Fruit fly (Drosophila melanogaster) whole organism, prepupa: ENCODE data around the gene Tmc.

ENCODE experiments used
- Blimp-1 ChIP-seq: fragments of 200-800 bp; sonication (Bioruptor generic); optimal IDR thresholded peaks from 3 replicates; lab custom pipeline; 2017; ENCODE audit warnings: missing biosample characterization, missing genetic modification characterization, mild to moderate bottlenecking, moderate library complexity, missing genetic modification reagents
- CG10631 ChIP-seq: fragments of 200-800 bp; sonication (Bioruptor generic); optimal IDR thresholded peaks from 2 replicates; lab custom pipeline; 2016; ENCODE audit warnings: missing biosample characterization, missing genetic modification characterization
- CG10669 ChIP-seq: fragments of 200-800 bp; sonication (Bioruptor generic); optimal IDR thresholded peaks from 3 replicates; lab custom pipeline; 2018; ENCODE audit warnings: missing biosample characterization, mild to moderate bottlenecking, missing genetic modification characterization, moderate library complexity
- CG11294 ChIP-seq: fragments of 200-800 bp; sonication (Bioruptor generic); IDR thresholded peaks from 2 replicates; pipeline ENCODE4 v1.3.6; 2022; ENCODE audit warnings: missing biosample characterization, missing genetic modification characterization
- CG11762 ChIP-seq: fragments of 200-800 bp; sonication (Bioruptor generic); optimal IDR thresholded peaks from 3 replicates; lab custom pipeline; 2016; ENCODE audit warnings: missing biosample characterization, missing genetic modification characterization; ENCODE audit not compliant: insufficient read depth
- CG11902 ChIP-seq: fragments of 200-800 bp; sonication (Bioruptor generic); optimal IDR thresholded peaks from 3 replicates; lab custom pipeline; 2016; ENCODE audit warnings: missing biosample characterization, missing genetic modification characterization
- CG15336 ChIP-seq: fragments of 200-800 bp; sonication (Bioruptor generic); IDR thresholded peaks from 2 replicates; pipeline ENCODE4 v1.3.6; 2022; ENCODE audit warnings: missing biosample characterization, missing genetic modification characterization
- CG16779 ChIP-seq: fragments of 200-800 bp; sonication (Bioruptor generic); optimal IDR thresholded peaks from 3 replicates; lab custom pipeline; 2017; ENCODE audit warnings: missing biosample characterization, mild to moderate bottlenecking, missing genetic modification characterization
- CG3032 ChIP-seq: fragments of 200-800 bp; optimal IDR thresholded peaks from 2 replicates; lab custom pipeline; 2019; ENCODE audit warnings: missing biosample characterization, mild to moderate bottlenecking, missing genetic modification characterization, moderate library complexity
- CG31627 ChIP-seq: fragments of 200-800 bp; sonication (Bioruptor generic); optimal IDR thresholded peaks from 3 replicates; lab custom pipeline; 2016; ENCODE audit warnings: missing biosample characterization, missing genetic modification characterization
- CG34406 ChIP-seq: fragments of 200-800 bp; sonication (Bioruptor generic); optimal IDR thresholded peaks from 3 replicates; lab custom pipeline; 2016; ENCODE audit warnings: missing biosample characterization, missing genetic modification characterization
- CG6276 ChIP-seq: fragments of 200-800 bp; sonication (Bioruptor generic); optimal IDR thresholded peaks from 2 replicates; lab custom pipeline; 2017; ENCODE audit warnings: missing biosample characterization, mild to moderate bottlenecking, missing genetic modification characterization
- CG6792 ChIP-seq: fragments of 200-800 bp; sonication (Bioruptor generic); optimal IDR thresholded peaks from 3 replicates; lab custom pipeline; 2016; ENCODE audit warnings: missing biosample characterization, missing genetic modification characterization
- CG6808 ChIP-seq: fragments of 200-800 bp; sonication (Bioruptor generic); optimal IDR thresholded peaks from 3 replicates; lab custom pipeline; 2017; ENCODE audit warnings: missing biosample characterization, missing genetic modification characterization, mild to moderate bottlenecking, moderate library complexity, missing genetic modification reagents
- CG6854 ChIP-seq: fragments of 200-800 bp; sonication (Bioruptor generic); optimal IDR thresholded peaks from 2 replicates; lab custom pipeline; 2017; ENCODE audit warnings: missing biosample characterization, mild to moderate bottlenecking, missing genetic modification characterization
- CG7368 ChIP-seq: fragments of 200-800 bp; sonication (Bioruptor generic); optimal IDR thresholded peaks from 3 replicates; lab custom pipeline; 2016; ENCODE audit warnings: missing biosample characterization, missing genetic modification characterization
- CG8119 ChIP-seq: fragments of 200-800 bp; sonication (Bioruptor generic); IDR thresholded peaks from 3 replicates; pipeline ENCODE4 v1.3.6; 2022; ENCODE audit warnings: missing biosample characterization, missing genetic modification characterization
- CG8319 ChIP-seq: fragments of 200-800 bp; sonication (Bioruptor generic); optimal IDR thresholded peaks from 3 replicates; lab custom pipeline; 2016; ENCODE audit warnings: missing biosample characterization, missing genetic modification characterization
- CG8632 ChIP-seq: fragments of 200-800 bp; sonication (Bioruptor generic); optimal IDR thresholded peaks from 3 replicates; lab custom pipeline; 2016; ENCODE audit warnings: missing biosample characterization, missing genetic modification characterization
- CG9139 ChIP-seq: fragments of 200-800 bp; sonication (Bioruptor generic); optimal IDR thresholded peaks from 3 replicates; lab custom pipeline; 2017; ENCODE audit warnings: missing biosample characterization, mild to moderate bottlenecking, missing genetic modification characterization
- Eip78C ChIP-seq: fragments of 200-800 bp; sonication (Bioruptor generic); peaks from one replicate; lab custom pipeline; 2016; ENCODE audit warnings: missing biosample characterization, missing genetic modification characterization
- Ets21C ChIP-seq: fragments of 200-800 bp; sonication (Bioruptor generic); optimal IDR thresholded peaks from 3 replicates; lab custom pipeline; 2016; ENCODE audit warnings: missing biosample characterization, missing genetic modification characterization
- Ets96B ChIP-seq: fragments of 200-800 bp; optimal IDR thresholded peaks from 2 replicates; lab custom pipeline; 2019; ENCODE audit warnings: missing biosample characterization, mild to moderate bottlenecking, missing genetic modification characterization, moderate library complexity
- Gug ChIP-seq: fragments of 200-800 bp; sonication (Bioruptor generic); IDR thresholded peaks from 2 replicates; pipeline ENCODE4 v1.3.6; 2022; ENCODE audit warnings: missing biosample characterization, missing genetic modification characterization
- Hr38 ChIP-seq: sonication (Bioruptor generic); optimal IDR thresholded peaks from 2 replicates; lab custom pipeline; 2016; ENCODE audit warnings: missing biosample characterization, missing genetic modification characterization
- Hr4 ChIP-seq: fragments of 200-800 bp; sonication (Bioruptor generic); optimal IDR thresholded peaks from 3 replicates; lab custom pipeline; 2016; ENCODE audit warnings: missing biosample characterization, missing genetic modification characterization
- Met ChIP-seq: fragments of 200-800 bp; sonication (Bioruptor generic); optimal IDR thresholded peaks from 3 replicates; lab custom pipeline; 2016; ENCODE audit warnings: missing biosample characterization, missing genetic modification characterization
- OdsH ChIP-seq: fragments of 200-800 bp; sonication (Bioruptor generic); optimal IDR thresholded peaks from 3 replicates; lab custom pipeline; 2016; ENCODE audit warnings: missing biosample characterization, missing genetic modification characterization
- Smox ChIP-seq: fragments of 200-800 bp; sonication (Bioruptor generic); optimal IDR thresholded peaks from 3 replicates; lab custom pipeline; 2016; ENCODE audit warnings: missing biosample characterization, missing genetic modification characterization
- Sox14 ChIP-seq: fragments of 200-800 bp; sonication (Bioruptor generic); optimal IDR thresholded peaks from 3 replicates; lab custom pipeline; 2016; ENCODE audit warnings: missing biosample characterization, missing genetic modification characterization
- achi ChIP-seq: fragments of 200-800 bp; sonication (Bioruptor generic); optimal IDR thresholded peaks from 3 replicates; lab custom pipeline; 2016; ENCODE audit warnings: missing biosample characterization, missing genetic modification characterization
- acj6 ChIP-seq: fragments of 200-800 bp; sonication (Bioruptor generic); optimal IDR thresholded peaks from 3 replicates; lab custom pipeline; 2016; ENCODE audit warnings: missing biosample characterization, missing genetic modification characterization
- dac ChIP-seq: fragments of 200-800 bp; sonication (Bioruptor generic); optimal IDR thresholded peaks from 2 replicates; lab custom pipeline; 2017; ENCODE audit warnings: missing biosample characterization, mild to moderate bottlenecking, missing genetic modification characterization
- dsx ChIP-seq: fragments of 200-800 bp; optimal IDR thresholded peaks from 3 replicates; lab custom pipeline; 2019; ENCODE audit warnings: missing biosample characterization, mild to moderate bottlenecking, missing genetic modification characterization, moderate library complexity; ENCODE audit not compliant: poor library complexity, severe bottlenecking
- eg ChIP-seq: fragments of 200-800 bp; sonication (Bioruptor generic); IDR thresholded peaks from 3 replicates; pipeline ENCODE4 v1.3.6; 2022; ENCODE audit warnings: missing biosample characterization, missing genetic modification characterization
- fkh ChIP-seq: fragments of 200-800 bp; sonication (Bioruptor generic); optimal IDR thresholded peaks from 3 replicates; lab custom pipeline; 2017; ENCODE audit warnings: missing biosample characterization, mild to moderate bottlenecking, missing genetic modification characterization, moderate library complexity
- pdm3 ChIP-seq: fragments of 200-800 bp; sonication (Bioruptor generic); optimal IDR thresholded peaks from 3 replicates; lab custom pipeline; 2016; ENCODE audit warnings: missing biosample characterization, missing genetic modification characterization
- salr ChIP-seq, 2 experiments: fragments of 200-800 bp; sonication (Bioruptor generic); optimal IDR thresholded peaks; 3 replicates each; lab custom pipeline; 2016 to 2018; ENCODE audit warnings: missing biosample characterization in 2 of 2, missing genetic modification characterization in 2 of 2, mild to moderate bottlenecking in 1 of 2
- spab ChIP-seq: fragments of 200-800 bp; sonication (Bioruptor generic); optimal IDR thresholded peaks from 2 replicates; lab custom pipeline; 2017; ENCODE audit warnings: missing biosample characterization, mild to moderate bottlenecking, missing genetic modification characterization, missing genetic modification reagents
- ss ChIP-seq, 2 experiments: fragments of 200-800 bp; sonication (Bioruptor generic); optimal IDR thresholded peaks; 2 replicates in 1 of 2; 3 replicates in 1 of 2; lab custom pipeline; 2017 to 2018; ENCODE audit warnings: mild to moderate bottlenecking in 2 of 2, missing biosample characterization in 2 of 2, missing genetic modification characterization in 2 of 2, moderate library complexity in 1 of 2
- svp ChIP-seq: fragments of 200-800 bp; sonication (Bioruptor generic); peaks from one replicate; lab custom pipeline; 2016; ENCODE audit warnings: missing biosample characterization, missing genetic modification characterization
- topi ChIP-seq: fragments of 200-800 bp; sonication (Bioruptor generic); optimal IDR thresholded peaks from 3 replicates; lab custom pipeline; 2016; ENCODE audit warnings: missing biosample characterization, missing genetic modification characterization
- vri ChIP-seq: fragments of 200-800 bp; sonication (Bioruptor generic); optimal IDR thresholded peaks from 3 replicates; lab custom pipeline; 2016; ENCODE audit warnings: missing biosample characterization, mild to moderate bottlenecking, missing genetic modification characterization

Gene Tmc

DNA sequence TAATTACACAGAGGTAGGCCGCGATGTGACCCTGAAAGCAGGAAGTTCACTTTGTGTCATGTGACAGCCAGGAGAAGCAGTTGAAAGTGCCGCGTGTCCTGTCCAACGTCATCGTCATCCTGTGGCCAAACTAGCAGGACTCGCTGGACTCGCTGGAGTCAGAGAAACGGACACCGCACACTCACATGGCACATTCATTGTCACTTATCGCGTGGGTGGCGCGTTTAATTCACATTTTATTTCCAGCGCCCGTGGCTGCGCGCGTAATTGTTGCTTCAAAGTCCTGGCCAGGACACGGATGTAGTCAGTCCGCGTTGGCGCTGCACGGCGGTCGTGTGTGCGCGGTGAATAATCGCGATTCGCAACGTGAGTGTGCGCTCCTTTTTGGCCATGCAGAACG, at the start of gene Tmc:
Tmc (plus strand) TSS at position 301 of the 400 bp plus-strand sequence.
- no peak for TF ChIP-seq CG11762 (GFP tag; lab: Kevin White, UChicago)
- TF ChIP-seq CG10631 (GFP tag; lab: Kevin White, UChicago), result no peak
- no peak for TF ChIP-seq CG8319 (GFP tag; lab: Kevin White, UChicago)

dm6 chr3L:9547910-9548309, 49.7 kb upstream of the Tmc start:
- TF ChIP-seq CG7368 (GFP tag; lab: Kevin White, UChicago) (no peak), Blimp-1 (peak; percentile 13)

DNA sequence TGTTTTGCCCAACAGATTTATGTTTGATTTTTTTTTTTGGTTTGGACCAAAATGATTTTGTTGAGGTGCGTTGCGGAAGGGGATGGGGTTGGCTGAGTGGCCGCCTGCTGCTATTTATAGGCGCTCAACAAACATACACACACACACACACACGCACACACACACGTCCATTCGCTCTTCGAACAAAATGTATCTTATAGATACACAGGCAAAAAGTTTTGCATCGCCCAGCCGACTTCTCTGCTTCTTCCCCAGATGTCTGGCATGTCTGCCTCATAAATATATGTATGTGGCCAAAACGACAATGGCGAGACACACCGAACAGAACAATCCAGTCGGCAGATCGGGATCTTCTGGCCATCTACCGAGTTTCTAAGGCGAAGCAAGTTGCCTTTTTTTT, 48.8 kb upstream of the Tmc start:
- TF ChIP-seq CG6808 (GFP tag; lab: Kevin White, UChicago), result peak; percentile 5
- TF ChIP-seq CG11902 (GFP tag; lab: Kevin White, UChicago), result no peak
- peak; percentile 24 for TF ChIP-seq dsx (GFP tag; lab: Kevin White, UChicago)
- TF ChIP-seq Ets96B (tag; lab: Kevin White, UChicago), result no peak
- 0 out of 3 replicates have a peak, but pooled peaks have one; percentile 13 for TF ChIP-seq CG8119
- no peak for TF ChIP-seq OdsH (GFP tag; lab: Kevin White, UChicago)
- TF ChIP-seq Hr38 (GFP tag; lab: Kevin White, UChicago), result no peak

DNA sequence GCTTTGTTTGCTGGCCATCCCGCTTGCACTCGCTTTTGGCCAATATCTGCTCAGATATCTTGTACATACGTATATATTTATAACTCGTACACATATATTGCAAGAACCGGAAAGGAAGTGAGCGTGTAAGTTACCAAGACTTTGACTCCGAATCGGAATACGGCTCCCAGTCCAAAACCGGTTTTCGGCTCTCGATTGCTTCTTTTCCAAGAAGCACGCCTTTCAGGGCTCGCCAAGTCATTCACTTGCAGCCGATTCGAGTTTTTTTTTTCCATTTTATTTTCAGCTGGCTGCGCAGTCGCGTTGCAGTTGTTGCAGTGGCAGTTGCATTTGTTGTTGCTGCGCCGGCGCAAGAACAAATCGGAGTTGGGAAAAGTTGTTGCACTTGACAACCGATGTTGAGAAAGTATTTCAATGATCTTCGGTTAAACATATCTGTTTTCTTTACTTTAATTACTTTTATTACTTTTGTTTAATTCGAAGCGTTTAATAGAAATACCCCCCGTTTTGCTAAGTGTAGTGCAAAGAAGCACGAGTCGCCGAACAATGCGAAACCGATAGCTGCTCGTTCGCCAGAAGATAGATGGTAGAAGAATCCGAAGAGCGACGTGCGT, 47.8 kb upstream of the Tmc start:
- TF ChIP-seq CG3032 (tag; lab: Kevin White, UChicago) (peak; percentile 89), salr (GFP tag; optimal IDR thresholded peaks at IDR 0.05; lab: Kevin White, UChicago) (peak; percentile 42 to 49), CG16779 (tag; lab: Kevin White, UChicago) (peak; percentile 61), CG6276 (GFP tag; lab: Kevin White, UChicago) (peak; percentile 41), OdsH (GFP tag; lab: Kevin White, UChicago) (peak; percentile 48), CG8319 (GFP tag; lab: Kevin White, UChicago) (peak; percentile 46), pdm3 (GFP tag; lab: Kevin White, UChicago) (peak; percentile 45), CG6792 (GFP tag; lab: Kevin White, UChicago) (peak; percentile 59), CG34406 (GFP tag; lab: Kevin White, UChicago) (peak; percentile 39), Met (GFP tag; lab: Kevin White, UChicago) (peak; percentile 67), acj6 (GFP tag; lab: Kevin White, UChicago) (peak; percentile 54), Hr4 (GFP tag; lab: Kevin White, UChicago) (peak; percentile 24), ss (GFP tag; optimal IDR thresholded peaks at IDR 0.05; lab: Kevin White, UChicago) (peak; percentile 83 to 91), achi (GFP tag; lab: Kevin White, UChicago) (peak; percentile 55), dsx (GFP tag; lab: Kevin White, UChicago) (peak; percentile 92), CG11762 (GFP tag; lab: Kevin White, UChicago) (peak; percentile 43), topi (GFP tag; lab: Kevin White, UChicago) (peak; percentile 73), CG9139 (GFP tag; lab: Kevin White, UChicago) (peak; percentile 60), CG6854 (no peak), Eip78C (peak; percentile 97), Hr38 (GFP tag; lab: Kevin White, UChicago) (no peak), fkh (no peak), spab (peak; percentile 73), CG8119 (peak; percentile 75), Ets21C (GFP tag; lab: Kevin White, UChicago) (peak; percentile 27), Smox (GFP tag; lab: Kevin White, UChicago) (peak; percentile 55), eg (peak; percentile 87), Gug (GFP tag; lab: Robert Waterston, UW) (peak; percentile 79), svp (peak; percentile 91), dac (GFP tag; lab: Kevin White, UChicago) (peak; percentile 13), CG11294 (peak; percentile 42), Ets96B (tag; lab: Kevin White, UChicago) (peak; percentile 79), vri (GFP tag; lab: Kevin White, UChicago) (no peak), CG31627 (GFP tag; lab: Kevin White, UChicago) (peak; percentile 29), CG11902 (GFP tag; lab: Kevin White, UChicago) (peak; percentile 1), CG10669 (GFP tag; lab: Kevin White, UChicago) (peak; percentile 81), CG8632 (GFP tag; lab: Kevin White, UChicago) (peak; percentile 19), CG15336 (GFP tag; lab: Robert Waterston, UW) (peak; percentile 63), Blimp-1 (no peak), Sox14 (GFP tag; lab: Kevin White, UChicago) (peak; percentile 61)
